Fruit fly (Drosophila melanogaster): Measurements from ENCODE around the gene CG12995.

dm6 chrX:17249326-17249725 lies 39.5 kb upstream of the CG12995 start, which contains the start of gene CG8675:
- TF ChIP-seq ey (GFP tag; optimal IDR thresholded peaks at IDR 0.05) (no peak), Hr78 (GFP tag; optimal IDR thresholded peaks at IDR 0.05) (no peak), CrebA (GFP tag; optimal IDR thresholded peaks at IDR 0.05; ENCODE audit: borderline replicate concordance) (no peak), usp (GFP tag; optimal IDR thresholded peaks at IDR 0.05) (no peak), psq (GFP tag; optimal IDR thresholded peaks at IDR 0.05) (no peak), Abd-B (GFP tag; optimal IDR thresholded peaks at IDR 0.05) (no peak)
